Fruit fly (Drosophila melanogaster) S2 (cell line): Measurements from ENCODE around the gene Tom40.

Experiments used
- CG8478 ChIP-seq: fragments of >200 bp; optimal IDR thresholded peaks from 2 replicates; lab custom pipeline; 2018
- CTCF ChIP-seq, 2 experiments: fragments of >200 bp; optimal IDR thresholded peaks; 2 replicates each; lab custom pipeline; 2018

DNA sequence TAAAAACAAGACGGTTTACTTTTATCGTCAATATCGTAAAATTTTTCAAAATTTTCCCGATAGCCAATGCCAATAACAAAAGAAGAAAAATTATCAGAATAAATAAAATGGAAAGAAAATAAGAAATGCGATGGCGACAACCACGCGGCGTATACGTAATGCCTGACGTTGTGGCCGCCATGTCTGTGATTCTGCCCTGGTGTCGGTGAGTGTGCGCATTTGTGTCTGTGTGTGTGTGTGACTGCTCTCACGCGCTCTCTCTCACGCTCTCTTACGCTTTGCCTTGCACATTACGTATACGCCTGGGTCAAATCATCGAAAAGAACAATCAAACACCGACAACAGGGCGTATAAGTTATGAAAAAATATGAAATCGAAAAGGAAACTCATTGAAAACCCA lies 41.8 kb upstream of the Tom40 start:
- TF ChIP-seq CG8478 (lab: Kevin White, UChicago) (no peak), CTCF (optimal IDR thresholded peaks at IDR 0.05; lab: Kevin White, UChicago) (no peak)
